Worm (Caenorhabditis elegans): ENCODE data around the gene lin-33.

DNA sequence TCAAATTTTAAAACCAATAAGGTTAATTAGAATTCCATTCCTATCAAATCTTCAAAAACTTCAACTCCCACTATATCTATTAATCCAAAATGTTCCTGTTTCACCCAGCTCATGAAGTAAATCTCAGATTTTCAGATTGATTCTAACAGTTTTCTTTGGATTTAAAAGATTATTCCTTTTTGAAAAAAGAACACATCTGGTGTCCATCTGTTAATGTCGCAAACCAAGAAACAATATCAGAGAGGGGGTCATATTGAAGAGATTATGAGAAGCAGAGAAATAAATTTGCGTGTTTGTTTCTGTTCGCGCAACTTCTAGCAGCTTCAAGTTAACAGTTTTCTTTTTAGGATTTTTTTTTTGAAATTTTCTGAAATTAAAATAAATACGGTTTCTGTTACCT lies 1.5 kb upstream of the lin-33 start:
- TF ChIP-seq aly-2 (tag; optimal IDR thresholded peaks at IDR 0.05) = no peak
- no peak for TF ChIP-seq sdz-12 (GFP tag; optimal IDR thresholded peaks at IDR 0.05)
- TF ChIP-seq ceh-44 (GFP tag; IDR thresholded peaks at IDR 0.05) = no peak
- TF ChIP-seq nhr-11 (tag; optimal IDR thresholded peaks at IDR 0.05) = no peak
- no peak for TF ChIP-seq jun-1 (tag; optimal IDR thresholded peaks at IDR 0.05)
- no peak for TF ChIP-seq tra-1 (GFP tag; IDR thresholded peaks at IDR 0.05)
- no peak for TF ChIP-seq ceh-82 (tag; optimal IDR thresholded peaks at IDR 0.05)
- TF ChIP-seq zfp-2 (tag; optimal IDR thresholded peaks at IDR 0.05) = no peak
- peak in 1 of 2 experiments; percentile 1 for TF ChIP-seq unc-62 (GFP tag; optimal IDR thresholded peaks at IDR 0.05 in 1 of 2)
- no peak for TF ChIP-seq unc-62 (tag; optimal IDR thresholded peaks at IDR 0.05)
- no peak for TF ChIP-seq mxl-2 (GFP tag; conservative IDR thresholded peaks at IDR 0.05)
- TF ChIP-seq daf-19 (GFP tag; conservative IDR thresholded peaks at IDR 0.05) = no peak
